Worm (Caenorhabditis elegans) whole organism, young adult: ENCODE results near the gene C06A1.7.

Experiments
- B0019.2 ChIP-seq: fragments of 200-800 bp; sonication (Bioruptor generic); conservative IDR thresholded peaks from 2 replicates; pipeline ENCODE4 v1.3.6; 2022; ENCODE audit warnings: missing genetic modification reagents, missing genetic modification characterization, missing compliant biosample characterization
- T07F8.4 ChIP-seq: sonication (generic microtip); optimal IDR thresholded peaks from 2 replicates; lab custom pipeline; 2016; ENCODE audit warnings: mild to moderate bottlenecking, missing genetic modification characterization, moderate library complexity, missing compliant biosample characterization
- T26A5.8 ChIP-seq: sonication (generic microtip); optimal IDR thresholded peaks from 2 replicates; lab custom pipeline; 2016; ENCODE audit warnings: missing genetic modification characterization, missing compliant biosample characterization
- Y53F4B.3 ChIP-seq: fragments of 200-800 bp; sonication (Bioruptor generic); IDR thresholded peaks from 2 replicates; pipeline ENCODE4 v1.3.6; 2022; ENCODE audit warnings: missing genetic modification reagents, missing genetic modification characterization, missing compliant biosample characterization
- Y56A3A.18 ChIP-seq: fragments of 200-800 bp; sonication (Bioruptor generic); IDR thresholded peaks from 2 replicates; pipeline ENCODE4 v1.3.6; 2022; ENCODE audit warnings: missing genetic modification reagents, missing genetic modification characterization, missing compliant biosample characterization
- Y79H2A.3 ChIP-seq: fragments of 200-800 bp; sonication (Bioruptor generic); conservative IDR thresholded peaks from 2 replicates; pipeline ENCODE4 v1.3.6; 2022; ENCODE audit warnings: missing genetic modification reagents, missing genetic modification characterization, missing compliant biosample characterization
- ZK185.1 ChIP-seq: sonication (generic microtip); optimal IDR thresholded peaks from 2 replicates; lab custom pipeline; 2016; ENCODE audit warnings: mild to moderate bottlenecking, missing genetic modification characterization, missing compliant biosample characterization; ENCODE audit not compliant: poor library complexity, severe bottlenecking
- ama-1 ChIP-seq, 3 experiments: fragments of 150-350 bp in 1 of 3; sonication (generic microtip) in 2 of 3; optimal IDR thresholded peaks; 2 replicates each; lab custom pipeline; 2014 to 2018; ENCODE audit warnings: missing biosample characterization in 2 of 3, missing genetic modification characterization in 2 of 3, missing genetic modification reagents in 2 of 3
- aptf-2 ChIP-seq: fragments of 200-800 bp; sonication (Bioruptor generic); conservative IDR thresholded peaks from 2 replicates; pipeline ENCODE4 v1.3.6; 2022; ENCODE audit warnings: missing genetic modification reagents, missing genetic modification characterization, missing compliant biosample characterization
- atf-7 ChIP-seq: sonication (generic microtip); optimal IDR thresholded peaks from 2 replicates; lab custom pipeline; 2017; ENCODE audit warnings: mild to moderate bottlenecking, missing genetic modification characterization, missing compliant biosample characterization
- bed-1 ChIP-seq: fragments of 200-800 bp; sonication (Bioruptor generic); IDR thresholded peaks from 2 replicates; pipeline ENCODE4 v1.3.6; 2022; ENCODE audit warnings: missing genetic modification reagents, missing genetic modification characterization, missing compliant biosample characterization
- bed-2 ChIP-seq: fragments of 200-800 bp; sonication (Bioruptor generic); IDR thresholded peaks from 2 replicates; pipeline ENCODE4 v1.3.6; 2022; ENCODE audit warnings: missing genetic modification reagents, missing genetic modification characterization, missing compliant biosample characterization
- ceh-27 ChIP-seq: fragments of 200-800 bp; sonication (Bioruptor generic); optimal IDR thresholded peaks from 2 replicates; lab custom pipeline; 2018; ENCODE audit warnings: mild to moderate bottlenecking, missing genetic modification characterization, moderate library complexity, missing compliant biosample characterization
- ceh-79 ChIP-seq: sonication (generic microtip); optimal IDR thresholded peaks from 2 replicates; lab custom pipeline; 2017; ENCODE audit warnings: mild to moderate bottlenecking, missing genetic modification characterization, missing compliant biosample characterization
- chd-7 ChIP-seq: sonication (generic microtip); optimal IDR thresholded peaks from 2 replicates; lab custom pipeline; 2016; ENCODE audit warnings: mild to moderate bottlenecking, missing genetic modification characterization, moderate library complexity, missing compliant biosample characterization
- die-1 ChIP-seq: sonication (generic microtip); optimal IDR thresholded peaks from 2 replicates; lab custom pipeline; 2016; ENCODE audit warnings: missing genotype, mild to moderate bottlenecking, missing genetic modification characterization, missing compliant biosample characterization
- dpff-1 ChIP-seq: sonication (generic microtip); optimal IDR thresholded peaks from 2 replicates; lab custom pipeline; 2017; ENCODE audit warnings: mild to moderate bottlenecking, missing genetic modification characterization, missing compliant biosample characterization
- egl-18 ChIP-seq: fragments of 200-800 bp; sonication (Bioruptor generic); IDR thresholded peaks from 2 replicates; pipeline ENCODE4 v1.3.6; 2022; ENCODE audit warnings: missing genetic modification reagents, missing genetic modification characterization, missing compliant biosample characterization
- egrh-3 ChIP-seq: fragments of 200-800 bp; sonication (Bioruptor generic); IDR thresholded peaks from 2 replicates; pipeline ENCODE4 v1.3.6; 2022; ENCODE audit warnings: missing genetic modification reagents, missing genetic modification characterization, missing compliant biosample characterization
- ekl-4 ChIP-seq: fragments of 200-800 bp; sonication (Bioruptor generic); IDR thresholded peaks from 2 replicates; pipeline ENCODE4 v1.3.6; 2022; ENCODE audit warnings: missing genetic modification reagents, missing genetic modification characterization, missing compliant biosample characterization
- ets-4 ChIP-seq: fragments of 200-800 bp; sonication (Bioruptor generic); optimal IDR thresholded peaks from 2 replicates; lab custom pipeline; 2018; ENCODE audit warnings: mild to moderate bottlenecking, missing genetic modification characterization, missing compliant biosample characterization
- him-1 ChIP-seq: sonication (generic microtip); optimal IDR thresholded peaks from 2 replicates; lab custom pipeline; 2016; ENCODE audit warnings: missing genotype, missing genetic modification reagents, missing genetic modification characterization, missing compliant biosample characterization
- hmg-1.2 ChIP-seq: fragments of 200-800 bp; sonication (Bioruptor generic); IDR thresholded peaks from 2 replicates; pipeline ENCODE4 v1.3.6; 2022; ENCODE audit warnings: missing genetic modification reagents, missing genetic modification characterization, missing compliant biosample characterization
- hmg-20 ChIP-seq: fragments of 200-800 bp; sonication (Bioruptor generic); IDR thresholded peaks from 2 replicates; pipeline ENCODE4 v1.3.6; 2022; ENCODE audit warnings: missing genetic modification reagents, missing genetic modification characterization, missing compliant biosample characterization
- lag-1 ChIP-seq: fragments of 200-800 bp; sonication (Bioruptor generic); IDR thresholded peaks from 2 replicates; pipeline ENCODE4 v1.3.6; 2022; ENCODE audit warnings: missing genetic modification reagents, missing genetic modification characterization, missing compliant biosample characterization
- let-607 ChIP-seq, 2 experiments: fragments of 200-800 bp in 1 of 2; sonication (Bioruptor generic) in 1 of 2; sonication (generic microtip) in 1 of 2; optimal IDR thresholded peaks; 2 replicates each; lab custom pipeline; 2016 to 2018; ENCODE audit warnings: mild to moderate bottlenecking in 2 of 2, missing compliant biosample characterization in 2 of 2, missing genetic modification characterization in 2 of 2, moderate library complexity in 2 of 2, missing genotype in 1 of 2
- lin-40 ChIP-seq: sonication (generic microtip); optimal IDR thresholded peaks from 2 replicates; lab custom pipeline; 2016; ENCODE audit warnings: missing genetic modification characterization, mild to moderate bottlenecking, missing compliant biosample characterization, missing genotype, missing genetic modification reagents
- lin-54 ChIP-seq: fragments of 200-800 bp; sonication (Bioruptor generic); optimal IDR thresholded peaks from 2 replicates; lab custom pipeline; 2018; ENCODE audit warnings: mild to moderate bottlenecking, missing genetic modification characterization, missing compliant biosample characterization
- lir-1 ChIP-seq: fragments of 200-800 bp; sonication (Bioruptor generic); conservative IDR thresholded peaks from 2 replicates; pipeline ENCODE4 v1.3.6; 2022; ENCODE audit warnings: missing genetic modification reagents, missing genetic modification characterization, missing compliant biosample characterization
- madf-8 ChIP-seq: fragments of 200-800 bp; sonication (Bioruptor generic); conservative IDR thresholded peaks from 2 replicates; pipeline ENCODE4 v1.3.6; 2022; ENCODE audit warnings: missing genetic modification reagents, missing genetic modification characterization, missing compliant biosample characterization
- nfya-2 ChIP-seq: fragments of 200-800 bp; sonication (Bioruptor generic); IDR thresholded peaks from 2 replicates; pipeline ENCODE4 v1.3.6; 2022; ENCODE audit warnings: missing genetic modification reagents, missing genetic modification characterization, missing compliant biosample characterization
- nfyb-1 ChIP-seq: fragments of 200-800 bp; sonication (Bioruptor generic); IDR thresholded peaks from 2 replicates; pipeline ENCODE4 v1.3.6; 2022; ENCODE audit warnings: missing genetic modification reagents, missing genetic modification characterization, missing compliant biosample characterization
- nhr-120 ChIP-seq: fragments of 200-800 bp; sonication (Bioruptor generic); IDR thresholded peaks from 2 replicates; pipeline ENCODE4 v1.3.6; 2022; ENCODE audit warnings: missing genetic modification characterization, missing compliant biosample characterization
- nhr-90 ChIP-seq: sonication (generic microtip); optimal IDR thresholded peaks from 2 replicates; lab custom pipeline; 2016; ENCODE audit warnings: missing genotype, mild to moderate bottlenecking, missing genetic modification characterization, missing compliant biosample characterization
- rpc-1 ChIP-seq, 2 experiments: fragments of 150-350 bp in 1 of 2; sonication (generic microtip) in 1 of 2; optimal IDR thresholded peaks; 2 replicates each; lab custom pipeline; 2014 to 2018; ENCODE audit warnings: missing biosample characterization in 1 of 2, missing genetic modification characterization in 1 of 2, missing genetic modification reagents in 1 of 2, missing genotype in 1 of 2
- sea-2 ChIP-seq: fragments of 200-800 bp; sonication (Bioruptor generic); IDR thresholded peaks from 2 replicates; pipeline ENCODE4 v1.3.6; 2022; ENCODE audit warnings: missing genetic modification characterization, missing compliant biosample characterization
- snpc-1.3 ChIP-seq: sonication (generic microtip); optimal IDR thresholded peaks from 2 replicates; lab custom pipeline; 2017; ENCODE audit warnings: missing genetic modification characterization, mild to moderate bottlenecking, missing compliant biosample characterization, antibody characterized with exemption, moderate library complexity, missing genotype, missing genetic modification reagents; ENCODE audit not compliant: insufficient read depth
- somi-1 ChIP-seq: fragments of 200-800 bp; sonication (Bioruptor generic); optimal IDR thresholded peaks from 2 replicates; lab custom pipeline; 2018; ENCODE audit warnings: mild to moderate bottlenecking, missing genetic modification characterization, missing compliant biosample characterization
- tbp1 ChIP-seq: fragments of 200-800 bp; sonication (Bioruptor generic); optimal IDR thresholded peaks from 2 replicates; lab custom pipeline; 2018; ENCODE audit warnings: mild to moderate bottlenecking, missing genetic modification characterization, missing compliant biosample characterization
- tbx-9 ChIP-seq: sonication (generic microtip); optimal IDR thresholded peaks from 2 replicates; lab custom pipeline; 2016; ENCODE audit warnings: borderline replicate concordance, missing genetic modification characterization, inconsistent platforms, missing compliant biosample characterization
- unc-130 ChIP-seq: sonication (generic microtip); optimal IDR thresholded peaks from 2 replicates; lab custom pipeline; 2016; ENCODE audit warnings: missing genetic modification reagents, missing genetic modification characterization, missing compliant biosample characterization
- ztf-22 ChIP-seq: fragments of 200-800 bp; sonication (Bioruptor generic); optimal IDR thresholded peaks from 2 replicates; lab custom pipeline; 2018; ENCODE audit warnings: mild to moderate bottlenecking, missing genetic modification characterization, moderate library complexity, missing compliant biosample characterization
- ztf-6 ChIP-seq: fragments of 200-800 bp; sonication (Bioruptor generic); IDR thresholded peaks from 2 replicates; pipeline ENCODE4 v1.3.6; 2022; ENCODE audit warnings: missing genetic modification reagents, missing genetic modification characterization, missing compliant biosample characterization

C06A1.7 gene

ce11 chrII:10542654-10543456, 21.8 kb upstream of the C06A1.7 start (continued):
- TF ChIP-seq T07F8.4 (no peak), him-1 (tag; lab: Kevin White, UChicago) (no peak), bed-2 (GFP tag; lab: Robert Waterston, UW) (no peak), snpc-1.3 (tag; lab: Kevin White, UChicago) (no peak), ztf-22 (no peak), unc-130 (GFP tag; lab: Kevin White, UChicago) (no peak), nhr-90 (no peak), Y79H2A.3 (no peak), B0019.2 (GFP tag; lab: Robert Waterston, UW) (no peak), ZK185.1 (tag; lab: Kevin White, UChicago) (peak; percentile 30), atf-7 (tag; lab: Kevin White, UChicago) (no peak), lir-1 (GFP tag; lab: Robert Waterston, UW) (no peak), chd-7 (tag; lab: Kevin White, UChicago) (peak; percentile 26), ceh-27 (GFP tag; lab: Kevin White, UChicago) (no peak)

ce11 chrII:10543457-10544137, 21.1 kb upstream of the C06A1.7 start:
- no peak for TF ChIP-seq egl-18 (GFP tag; lab: Robert Waterston, UW)
- no peak for TF ChIP-seq nhr-120
- no peak for TF ChIP-seq madf-8 (GFP tag; lab: Robert Waterston, UW)
- TF ChIP-seq let-607 (tag; optimal IDR thresholded peaks at IDR 0.05; lab: Kevin White, UChicago): no peak
- no peak for TF ChIP-seq rpc-1 (optimal IDR thresholded peaks at IDR 0.05; lab: Kevin White, UChicago)
- no peak for TF ChIP-seq rpc-1 (tag; optimal IDR thresholded peaks at IDR 0.05; lab: Kevin White, UChicago)
- TF ChIP-seq tbp1 (GFP tag; lab: Kevin White, UChicago): peak; percentile 33
- TF ChIP-seq Y56A3A.18: 0 out of 2 replicates have a peak, but pooled peaks have one; percentile 11
- TF ChIP-seq lin-54: no peak
- peak; percentile 5; the same call in 1 of the 2 replicates for TF ChIP-seq ekl-4 (GFP tag; lab: Robert Waterston, UW)
- TF ChIP-seq aptf-2 (GFP tag; lab: Robert Waterston, UW): no peak
- TF ChIP-seq lag-1: no peak
- TF ChIP-seq hmg-1.2: peak; percentile 40
- no peak for TF ChIP-seq ceh-79 (tag; lab: Kevin White, UChicago)
- TF ChIP-seq tbx-9: no peak
- TF ChIP-seq sea-2 (GFP tag; lab: Robert Waterston, UW): peak; percentile 54; the same call in 1 of the 2 replicates
- TF ChIP-seq ets-4: peak; percentile 53
- TF ChIP-seq Y79H2A.3: no peak
- TF ChIP-seq egrh-3: no peak
- TF ChIP-seq somi-1 (GFP tag; lab: Kevin White, UChicago): no peak
- no peak for TF ChIP-seq T26A5.8 (tag; lab: Kevin White, UChicago)
- TF ChIP-seq atf-7 (tag; lab: Kevin White, UChicago): peak; percentile 24
- TF ChIP-seq nfyb-1: no peak
- TF ChIP-seq Y53F4B.3: no peak
- no peak for TF ChIP-seq unc-130 (GFP tag; lab: Kevin White, UChicago)
- no peak for TF ChIP-seq ztf-6 (GFP tag; lab: Robert Waterston, UW)
- peak; percentile 14; the same call in 1 of the 2 replicates for TF ChIP-seq bed-1 (GFP tag; lab: Robert Waterston, UW)
- TF ChIP-seq lin-40: no peak
- peak; percentile 44 for TF ChIP-seq ama-1 (optimal IDR thresholded peaks at IDR 0.05; lab: Kevin White, UChicago)
- no peak for TF ChIP-seq ama-1 (GFP tag; optimal IDR thresholded peaks at IDR 0.05; lab: Kevin White, UChicago)
- no peak for TF ChIP-seq hmg-20 (GFP tag; lab: Robert Waterston, UW)
- no peak for TF ChIP-seq die-1 (tag; lab: Kevin White, UChicago)
- no peak for TF ChIP-seq nfya-2 (GFP tag; lab: Robert Waterston, UW)
- TF ChIP-seq chd-7 (tag; lab: Kevin White, UChicago): peak; percentile 20
- TF ChIP-seq dpff-1 (tag; lab: Kevin White, UChicago): no peak
